Worm (Caenorhabditis elegans) whole organism, young adult: ENCODE data around the gene F15B9.6.

Experiments used
- C17E4.6 ChIP-seq: fragments of 200-800 bp; sonication (Bioruptor generic); IDR thresholded peaks from 2 replicates; pipeline ENCODE4 v1.3.6; 2022; ENCODE audit warnings: missing genetic modification reagents, missing genetic modification characterization, missing compliant biosample characterization
- D2030.7 ChIP-seq: fragments of 200-800 bp; sonication (Bioruptor generic); IDR thresholded peaks from 2 replicates; pipeline ENCODE4 v1.3.6; 2022; ENCODE audit warnings: missing genetic modification reagents, missing genetic modification characterization, missing compliant biosample characterization
- F23B12.7 ChIP-seq: sonication (generic microtip); optimal IDR thresholded peaks from 2 replicates; lab custom pipeline; 2017; ENCODE audit warnings: missing genetic modification characterization, mild to moderate bottlenecking, missing compliant biosample characterization, antibody characterized with exemption, moderate library complexity; ENCODE audit not compliant: insufficient read depth
- F33H1.4 ChIP-seq: fragments of 200-800 bp; sonication (Bioruptor generic); IDR thresholded peaks from 2 replicates; pipeline ENCODE4 v1.3.6; 2022; ENCODE audit warnings: missing genetic modification reagents, missing genetic modification characterization, missing compliant biosample characterization
- F37B4.10 ChIP-seq: fragments of 200-800 bp; sonication (Bioruptor generic); IDR thresholded peaks from 2 replicates; pipeline ENCODE4 v1.3.6; 2022; ENCODE audit warnings: missing genetic modification characterization, missing compliant biosample characterization
- F39B2.1 ChIP-seq: fragments of 200-800 bp; sonication (Bioruptor generic); IDR thresholded peaks from 2 replicates; pipeline ENCODE4 v1.3.6; 2022; ENCODE audit warnings: missing genetic modification reagents, missing genetic modification characterization, missing compliant biosample characterization
- F49E8.2 ChIP-seq: sonication (generic microtip); optimal IDR thresholded peaks from 3 replicates; lab custom pipeline; 2017; ENCODE audit warnings: missing genetic modification characterization, mild to moderate bottlenecking, missing compliant biosample characterization, antibody characterized with exemption, moderate library complexity; ENCODE audit not compliant: insufficient read depth
- F52B5.7 ChIP-seq: sonication (generic microtip); optimal IDR thresholded peaks from 2 replicates; lab custom pipeline; 2016; ENCODE audit warnings: mild to moderate bottlenecking, missing genetic modification characterization, missing compliant biosample characterization
- F57A8.1 ChIP-seq: fragments of 200-800 bp; sonication (Bioruptor generic); optimal IDR thresholded peaks from 2 replicates; lab custom pipeline; 2018; ENCODE audit warnings: mild to moderate bottlenecking, missing genetic modification characterization, moderate library complexity, missing compliant biosample characterization
- K11D2.4 ChIP-seq: fragments of 200-800 bp; sonication (Bioruptor generic); IDR thresholded peaks from 2 replicates; pipeline ENCODE4 v1.3.6; 2022; ENCODE audit warnings: missing genetic modification reagents, missing genetic modification characterization, missing compliant biosample characterization
- T26A5.8 ChIP-seq: sonication (generic microtip); optimal IDR thresholded peaks from 2 replicates; lab custom pipeline; 2016; ENCODE audit warnings: missing genetic modification characterization, missing compliant biosample characterization
- Y53G8AR.9 ChIP-seq: fragments of 200-800 bp; sonication (Bioruptor generic); conservative IDR thresholded peaks from 2 replicates; pipeline ENCODE4 v1.3.6; 2022; ENCODE audit warnings: missing genetic modification reagents, missing genetic modification characterization, missing compliant biosample characterization
- Y56A3A.18 ChIP-seq: fragments of 200-800 bp; sonication (Bioruptor generic); IDR thresholded peaks from 2 replicates; pipeline ENCODE4 v1.3.6; 2022; ENCODE audit warnings: missing genetic modification reagents, missing genetic modification characterization, missing compliant biosample characterization
- Y95B8A.8 ChIP-seq: fragments of 200-800 bp; sonication (Bioruptor generic); IDR thresholded peaks from 2 replicates; pipeline ENCODE4 v1.3.6; 2022; ENCODE audit warnings: missing genetic modification reagents, missing genetic modification characterization, missing compliant biosample characterization
- ZK185.1 ChIP-seq: sonication (generic microtip); optimal IDR thresholded peaks from 2 replicates; lab custom pipeline; 2016; ENCODE audit warnings: mild to moderate bottlenecking, missing genetic modification characterization, missing compliant biosample characterization; ENCODE audit not compliant: poor library complexity, severe bottlenecking
- aptf-2 ChIP-seq: fragments of 200-800 bp; sonication (Bioruptor generic); conservative IDR thresholded peaks from 2 replicates; pipeline ENCODE4 v1.3.6; 2022; ENCODE audit warnings: missing genetic modification reagents, missing genetic modification characterization, missing compliant biosample characterization
- bed-1 ChIP-seq: fragments of 200-800 bp; sonication (Bioruptor generic); IDR thresholded peaks from 2 replicates; pipeline ENCODE4 v1.3.6; 2022; ENCODE audit warnings: missing genetic modification reagents, missing genetic modification characterization, missing compliant biosample characterization
- bed-2 ChIP-seq: fragments of 200-800 bp; sonication (Bioruptor generic); IDR thresholded peaks from 2 replicates; pipeline ENCODE4 v1.3.6; 2022; ENCODE audit warnings: missing genetic modification reagents, missing genetic modification characterization, missing compliant biosample characterization
- cebp-2 ChIP-seq: fragments of 200-800 bp; sonication (Bioruptor generic); IDR thresholded peaks from 2 replicates; pipeline ENCODE4 v1.3.6; 2022; ENCODE audit warnings: missing genetic modification characterization, missing compliant biosample characterization
- chd-7 ChIP-seq: sonication (generic microtip); optimal IDR thresholded peaks from 2 replicates; lab custom pipeline; 2016; ENCODE audit warnings: mild to moderate bottlenecking, missing genetic modification characterization, moderate library complexity, missing compliant biosample characterization
- dpff-1 ChIP-seq: sonication (generic microtip); optimal IDR thresholded peaks from 2 replicates; lab custom pipeline; 2017; ENCODE audit warnings: mild to moderate bottlenecking, missing genetic modification characterization, missing compliant biosample characterization
- egl-44 ChIP-seq: fragments of 200-800 bp; sonication (Bioruptor generic); IDR thresholded peaks from 2 replicates; pipeline ENCODE4 v1.3.6; 2022; ENCODE audit warnings: missing genetic modification reagents, missing genetic modification characterization, missing compliant biosample characterization
- egrh-3 ChIP-seq: fragments of 200-800 bp; sonication (Bioruptor generic); IDR thresholded peaks from 2 replicates; pipeline ENCODE4 v1.3.6; 2022; ENCODE audit warnings: missing genetic modification reagents, missing genetic modification characterization, missing compliant biosample characterization
- him-1 ChIP-seq: sonication (generic microtip); optimal IDR thresholded peaks from 2 replicates; lab custom pipeline; 2016; ENCODE audit warnings: missing genotype, missing genetic modification reagents, missing genetic modification characterization, missing compliant biosample characterization
- hlh-12 ChIP-seq: sonication (generic microtip); optimal IDR thresholded peaks from 2 replicates; lab custom pipeline; 2016; ENCODE audit warnings: missing genetic modification characterization, missing compliant biosample characterization
- let-526 ChIP-seq: fragments of 200-800 bp; sonication (Bioruptor generic); IDR thresholded peaks from 2 replicates; pipeline ENCODE4 v1.3.6; 2022; ENCODE audit warnings: missing genetic modification reagents, missing genetic modification characterization, missing compliant biosample characterization
- lin-26 ChIP-seq: fragments of 200-800 bp; sonication (Bioruptor generic); IDR thresholded peaks from 2 replicates; pipeline ENCODE4 v1.3.6; 2022; ENCODE audit warnings: missing genetic modification reagents, missing genetic modification characterization, missing compliant biosample characterization
- lin-54 ChIP-seq: fragments of 200-800 bp; sonication (Bioruptor generic); optimal IDR thresholded peaks from 2 replicates; lab custom pipeline; 2018; ENCODE audit warnings: mild to moderate bottlenecking, missing genetic modification characterization, missing compliant biosample characterization
- lir-1 ChIP-seq: fragments of 200-800 bp; sonication (Bioruptor generic); conservative IDR thresholded peaks from 2 replicates; pipeline ENCODE4 v1.3.6; 2022; ENCODE audit warnings: missing genetic modification reagents, missing genetic modification characterization, missing compliant biosample characterization
- madf-10 ChIP-seq: sonication (generic microtip); optimal IDR thresholded peaks from 2 replicates; lab custom pipeline; 2016; ENCODE audit warnings: mild to moderate bottlenecking, missing genetic modification characterization, missing compliant biosample characterization
- madf-6 ChIP-seq: fragments of 200-800 bp; sonication (Bioruptor generic); IDR thresholded peaks from 2 replicates; pipeline ENCODE4 v1.3.6; 2022; ENCODE audit warnings: missing genetic modification reagents, missing genetic modification characterization, missing compliant biosample characterization
- mcd-1 ChIP-seq: fragments of 200-800 bp; sonication (Bioruptor generic); IDR thresholded peaks from 2 replicates; pipeline ENCODE4 v1.3.6; 2022; ENCODE audit warnings: missing genetic modification reagents, missing genetic modification characterization, missing compliant biosample characterization
- mes-4 ChIP-seq: sonication (generic microtip); optimal IDR thresholded peaks from 2 replicates; lab custom pipeline; 2016; ENCODE audit warnings: missing genotype, missing genetic modification characterization, missing compliant biosample characterization
- mxl-1 ChIP-seq: sonication (generic microtip); optimal IDR thresholded peaks from 2 replicates; lab custom pipeline; 2016; ENCODE audit warnings: missing genetic modification characterization, missing compliant biosample characterization
- nfya-1 ChIP-seq: sonication (generic microtip); optimal IDR thresholded peaks from 2 replicates; lab custom pipeline; 2017; ENCODE audit warnings: antibody characterized with exemption, missing compliant biosample characterization, missing genetic modification characterization, borderline replicate concordance; ENCODE audit not compliant: insufficient read depth
- nfya-2 ChIP-seq: fragments of 200-800 bp; sonication (Bioruptor generic); IDR thresholded peaks from 2 replicates; pipeline ENCODE4 v1.3.6; 2022; ENCODE audit warnings: missing genetic modification reagents, missing genetic modification characterization, missing compliant biosample characterization
- nhr-90 ChIP-seq: sonication (generic microtip); optimal IDR thresholded peaks from 2 replicates; lab custom pipeline; 2016; ENCODE audit warnings: missing genotype, mild to moderate bottlenecking, missing genetic modification characterization, missing compliant biosample characterization
- rcor-1 ChIP-seq: fragments of 200-800 bp; sonication (Bioruptor generic); IDR thresholded peaks from 2 replicates; pipeline ENCODE4 v1.3.6; 2022; ENCODE audit warnings: missing genetic modification reagents, missing genetic modification characterization, missing compliant biosample characterization
- repo-1 ChIP-seq: sonication (generic microtip); optimal IDR thresholded peaks from 2 replicates; lab custom pipeline; 2017; ENCODE audit warnings: mild to moderate bottlenecking, missing genetic modification characterization, missing compliant biosample characterization
- sdz-38 ChIP-seq: sonication (generic microtip); optimal IDR thresholded peaks from 2 replicates; lab custom pipeline; 2016; ENCODE audit warnings: missing genotype, missing genetic modification characterization, missing compliant biosample characterization
- snpc-4 ChIP-seq, 5 experiments: fragments of 150-350 bp in 1 of 5; sonication (generic microtip) in 4 of 5; optimal IDR thresholded peaks; 2 replicates each; lab custom pipeline; 2014 to 2018; ENCODE audit warnings: missing genetic modification characterization in 5 of 5, missing biosample characterization in 3 of 5, antibody characterized with exemption in 2 of 5, mild to moderate bottlenecking in 2 of 5, missing compliant biosample characterization in 2 of 5, missing genotype in 2 of 5, moderate library complexity in 2 of 5, missing genetic modification reagents in 1 of 5
- tbx-9 ChIP-seq: sonication (generic microtip); optimal IDR thresholded peaks from 2 replicates; lab custom pipeline; 2016; ENCODE audit warnings: borderline replicate concordance, missing genetic modification characterization, inconsistent platforms, missing compliant biosample characterization
- zfh-2 ChIP-seq: fragments of 200-800 bp; sonication (Bioruptor generic); conservative IDR thresholded peaks from 2 replicates; pipeline ENCODE4 v1.3.6; 2022; ENCODE audit warnings: missing genetic modification reagents, missing genetic modification characterization, missing compliant biosample characterization
- zim-3 ChIP-seq: sonication (generic microtip); optimal IDR thresholded peaks from 2 replicates; lab custom pipeline; 2017; ENCODE audit warnings: mild to moderate bottlenecking, missing genetic modification characterization, moderate library complexity, missing compliant biosample characterization
- ztf-3 ChIP-seq: fragments of 200-800 bp; sonication (Bioruptor generic); optimal IDR thresholded peaks from 2 replicates; lab custom pipeline; 2018; ENCODE audit warnings: mild to moderate bottlenecking, missing genetic modification characterization, missing compliant biosample characterization
- ztf-6 ChIP-seq: fragments of 200-800 bp; sonication (Bioruptor generic); IDR thresholded peaks from 2 replicates; pipeline ENCODE4 v1.3.6; 2022; ENCODE audit warnings: missing genetic modification reagents, missing genetic modification characterization, missing compliant biosample characterization

The F15B9.6 gene

ce11 chrV:13004374-13004773 is 9.6 kb upstream of the F15B9.6 start:
- TF ChIP-seq nfya-1 (tag; lab: Kevin White, UChicago) (no peak), bed-1 (GFP tag; lab: Robert Waterston, UW) (no peak), F52B5.7 (tag; lab: Kevin White, UChicago) (no peak), dpff-1 (tag; lab: Kevin White, UChicago) (no peak), ZK185.1 (tag; lab: Kevin White, UChicago) (no peak), F37B4.10 (GFP tag; lab: Robert Waterston, UW) (0 out of 2 replicates have a peak, but pooled peaks have one; percentile 25), cebp-2 (GFP tag; lab: Robert Waterston, UW) (no peak), zfh-2 (GFP tag; lab: Robert Waterston, UW) (peak; percentile 88), rcor-1 (no peak), F39B2.1 (GFP tag; lab: Robert Waterston, UW) (no peak), lin-26 (GFP tag; lab: Robert Waterston, UW) (0 out of 2 replicates have a peak, but pooled peaks have one; percentile 34), D2030.7 (peak; percentile 24; the same call in 1 of the 2 replicates), let-526 (no peak), sdz-38 (tag; lab: Kevin White, UChicago) (no peak), ztf-6 (GFP tag; lab: Robert Waterston, UW) (no peak), zim-3 (tag; lab: Kevin White, UChicago) (no peak), aptf-2 (GFP tag; lab: Robert Waterston, UW) (no peak), K11D2.4 (GFP tag; lab: Robert Waterston, UW) (0 out of 2 replicates have a peak, but pooled peaks have one; percentile 11), madf-6 (no peak), egrh-3 (GFP tag; lab: Robert Waterston, UW) (peak; percentile 69), T26A5.8 (tag; lab: Kevin White, UChicago) (no peak), nfya-2 (GFP tag; lab: Robert Waterston, UW) (no peak), egl-44 (no peak)

ce11 chrV:13006754-13007153 is 7.2 kb upstream of the F15B9.6 start:
- TF ChIP-seq F49E8.2 (tag; lab: Kevin White, UChicago) (peak; percentile 72), hlh-12 (no peak), chd-7 (tag; lab: Kevin White, UChicago) (no peak), repo-1 (tag; lab: Kevin White, UChicago) (no peak), Y53G8AR.9 (GFP tag; lab: Robert Waterston, UW) (peak; percentile 25; the same call in 1 of the 2 replicates), F33H1.4 (0 out of 2 replicates have a peak, but pooled peaks have one; percentile 7), mxl-1 (peak; percentile 20), tbx-9 (tag; lab: Kevin White, UChicago) (no peak), bed-1 (GFP tag; lab: Robert Waterston, UW) (no peak), nhr-90 (tag; lab: Kevin White, UChicago) (no peak), F23B12.7 (tag; lab: Kevin White, UChicago) (no peak), lir-1 (GFP tag; lab: Robert Waterston, UW) (no peak), zim-3 (tag; lab: Kevin White, UChicago) (no peak), mcd-1 (no peak), F37B4.10 (GFP tag; lab: Robert Waterston, UW) (no peak), him-1 (no peak), C17E4.6 (GFP tag; lab: Robert Waterston, UW) (no peak), lin-54 (peak; percentile 30), bed-2 (GFP tag; lab: Robert Waterston, UW) (no peak), Y56A3A.18 (no peak), F57A8.1 (GFP tag; lab: Kevin White, UChicago) (no peak), ztf-3 (GFP tag; lab: Kevin White, UChicago) (no peak), egl-44 (no peak), snpc-4 (GFP tag; optimal IDR thresholded peaks at IDR 0.05; lab: Kevin White, UChicago) (no peak), snpc-4 (tag; optimal IDR thresholded peaks at IDR 0.05; lab: Kevin White, UChicago) (peak in 2 of 4 experiments; percentile 2 to 24), madf-10 (tag; lab: Kevin White, UChicago) (no peak), Y95B8A.8 (GFP tag; lab: Robert Waterston, UW) (no peak), mes-4 (tag; lab: Kevin White, UChicago) (no peak), nfya-1 (tag; lab: Kevin White, UChicago) (no peak)
